Worm (Caenorhabditis elegans): ENCODE results near the gene T09A5.4.

Gene T09A5.4

ce11 chrII:7812332-7812731 lies 33.7 kb upstream of the T09A5.4 start:
- TF ChIP-seq ztf-29 (GFP tag; IDR thresholded peaks at IDR 0.05) = 0 out of 2 replicates have a peak, but pooled peaks have one; percentile 26
- 0 out of 2 replicates have a peak, but pooled peaks have one; percentile 43 for TF ChIP-seq klf-2 (GFP tag; conservative IDR thresholded peaks at IDR 0.05)
- TF ChIP-seq cog-1 (tag; optimal IDR thresholded peaks at IDR 0.05) = peak; percentile 36
- TF ChIP-seq flt-1 (GFP tag; IDR thresholded peaks at IDR 0.05) = peak; percentile 61; the same call in 1 of the 2 replicates
- no peak for TF ChIP-seq ref-1 (GFP tag; conservative IDR thresholded peaks at IDR 0.05)
- TF ChIP-seq med-1 (GFP tag; optimal IDR thresholded peaks at IDR 0.05; ENCODE audit: insufficient read depth) = no peak

ce11 chrII:7813237-7813636 lies 32.7 kb upstream of the T09A5.4 start:
- 0 out of 2 replicates have a peak, but pooled peaks have one; percentile 25 for TF ChIP-seq T22C8.4 (GFP tag; IDR thresholded peaks at IDR 0.05)
- no peak for TF ChIP-seq ztf-23 (GFP tag; IDR thresholded peaks at IDR 0.05)
- TF ChIP-seq flt-1 (GFP tag; IDR thresholded peaks at IDR 0.05) = no peak

ce11 chrII:7813645-7814044 lies 32.3 kb upstream of the T09A5.4 start:
- no peak for TF ChIP-seq med-1 (GFP tag; optimal IDR thresholded peaks at IDR 0.05; ENCODE audit: insufficient read depth)

DNA sequence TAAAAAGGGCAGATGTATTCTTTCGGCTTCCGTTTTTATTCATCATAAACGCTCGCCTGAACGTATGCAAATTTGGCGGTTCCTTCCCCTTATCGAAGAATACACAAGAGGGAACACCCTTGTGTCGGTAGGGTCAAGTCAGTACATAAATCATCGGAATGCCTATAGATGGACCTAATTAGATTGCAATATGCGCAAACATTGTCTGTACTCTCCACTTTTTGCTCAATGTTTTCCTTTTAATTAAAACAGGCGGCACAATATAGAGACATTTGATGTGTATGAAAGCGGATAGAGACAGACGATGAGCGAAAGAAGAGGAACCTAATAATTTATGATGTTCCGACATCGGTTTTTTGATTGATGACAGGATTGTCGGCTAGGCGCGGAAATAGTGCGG lies 31.8 kb upstream of the T09A5.4 start:
- TF ChIP-seq tab-1 (GFP tag; IDR thresholded peaks at IDR 0.05) (0 out of 2 replicates have a peak, but pooled peaks have one; percentile 32), ref-1 (GFP tag; conservative IDR thresholded peaks at IDR 0.05) (no peak), cog-1 (tag; optimal IDR thresholded peaks at IDR 0.05) (peak; percentile 57)

DNA sequence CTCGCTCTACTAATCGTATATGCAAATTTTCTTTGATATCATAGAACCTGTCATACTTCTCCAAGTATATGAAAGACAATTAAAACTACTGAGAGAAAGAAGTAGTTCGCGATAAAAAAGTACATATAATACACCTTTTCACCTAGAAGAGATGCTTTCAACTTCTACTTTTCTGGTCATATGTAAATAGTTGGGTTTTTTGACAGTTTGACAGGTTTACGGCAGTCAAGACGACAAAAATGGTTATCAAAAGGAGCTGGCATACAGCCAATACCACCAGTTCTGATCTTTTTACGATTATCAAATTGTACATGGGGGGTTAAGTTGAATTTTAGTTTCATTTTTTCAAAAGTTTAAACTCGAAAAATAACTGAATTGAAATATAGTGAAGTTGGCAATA lies 31.1 kb upstream of the T09A5.4 start:
- TF ChIP-seq ztf-23 (GFP tag; IDR thresholded peaks at IDR 0.05) (no peak), flt-1 (GFP tag; IDR thresholded peaks at IDR 0.05) (no peak), cog-1 (tag; optimal IDR thresholded peaks at IDR 0.05) (no peak), ref-1 (GFP tag; conservative IDR thresholded peaks at IDR 0.05) (no peak), tab-1 (GFP tag; IDR thresholded peaks at IDR 0.05) (no peak), T22C8.4 (GFP tag; IDR thresholded peaks at IDR 0.05) (no peak), ztf-29 (GFP tag; IDR thresholded peaks at IDR 0.05) (no peak), med-1 (GFP tag; optimal IDR thresholded peaks at IDR 0.05; ENCODE audit: insufficient read depth) (no peak), klf-2 (GFP tag; conservative IDR thresholded peaks at IDR 0.05) (no peak)

DNA sequence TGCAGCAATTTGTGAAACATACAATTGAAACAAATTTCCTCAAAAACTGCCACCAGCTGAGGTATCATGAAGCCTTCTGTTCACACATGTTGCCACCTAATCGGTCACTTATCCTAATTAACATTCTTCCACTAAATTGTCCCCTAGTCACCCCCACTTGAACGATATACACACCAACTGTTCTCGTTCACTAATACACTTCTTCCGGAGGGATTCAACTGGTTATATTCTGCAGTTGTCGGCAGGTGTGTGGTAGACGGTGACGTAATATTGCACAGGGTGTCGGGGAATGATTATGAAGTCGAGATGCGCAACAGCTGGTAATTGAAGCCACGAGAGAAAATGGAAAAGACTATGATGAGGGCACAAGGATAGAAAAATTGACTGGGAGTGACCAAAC lies 30.6 kb upstream of the T09A5.4 start:
- no peak for TF ChIP-seq T22C8.4 (GFP tag; IDR thresholded peaks at IDR 0.05)
- no peak for TF ChIP-seq med-1 (GFP tag; optimal IDR thresholded peaks at IDR 0.05; ENCODE audit: insufficient read depth)
- no peak for TF ChIP-seq flt-1 (GFP tag; IDR thresholded peaks at IDR 0.05)
- TF ChIP-seq ztf-23 (GFP tag; IDR thresholded peaks at IDR 0.05) = no peak
- TF ChIP-seq ref-1 (GFP tag; conservative IDR thresholded peaks at IDR 0.05) = no peak
- TF ChIP-seq cog-1 (tag; optimal IDR thresholded peaks at IDR 0.05) = no peak
- no peak for TF ChIP-seq tab-1 (GFP tag; IDR thresholded peaks at IDR 0.05)
- TF ChIP-seq klf-2 (GFP tag; conservative IDR thresholded peaks at IDR 0.05) = no peak

ce11 chrII:7816163-7816776 lies 29.7 kb upstream of the T09A5.4 start, which contains the start of gene cki-2:
Gene cki-2 (plus strand): TSS chrII:7816499.
- TF ChIP-seq T22C8.4 (GFP tag; IDR thresholded peaks at IDR 0.05) (peak; percentile 37; the same call in 1 of the 2 replicates), ref-1 (GFP tag; conservative IDR thresholded peaks at IDR 0.05) (no peak)

DNA sequence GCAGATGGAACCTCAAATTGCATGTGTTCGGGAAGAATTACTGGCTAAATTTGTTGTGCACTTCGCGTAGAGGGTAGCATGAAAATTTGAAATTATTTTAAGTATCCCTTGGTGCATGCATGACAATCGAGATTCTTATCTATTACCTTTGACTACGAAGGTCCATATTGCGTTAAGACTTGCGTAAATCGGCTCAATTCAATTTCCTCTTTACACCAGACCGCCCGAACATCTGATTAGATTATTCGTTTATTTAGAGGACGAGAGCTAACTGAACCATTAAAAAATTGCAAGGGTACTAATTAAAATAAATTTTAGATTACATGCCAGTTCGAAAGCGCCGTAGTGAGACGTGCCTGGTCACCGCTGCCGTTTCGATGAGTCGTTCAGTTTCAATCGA lies 28.4 kb upstream of the T09A5.4 start:
- TF ChIP-seq ztf-23 (GFP tag; IDR thresholded peaks at IDR 0.05) (no peak), tab-1 (GFP tag; IDR thresholded peaks at IDR 0.05) (no peak), T22C8.4 (GFP tag; IDR thresholded peaks at IDR 0.05) (no peak), ref-1 (GFP tag; conservative IDR thresholded peaks at IDR 0.05) (no peak), cog-1 (tag; optimal IDR thresholded peaks at IDR 0.05) (no peak), klf-2 (GFP tag; conservative IDR thresholded peaks at IDR 0.05) (no peak), med-1 (GFP tag; optimal IDR thresholded peaks at IDR 0.05; ENCODE audit: insufficient read depth) (no peak), flt-1 (GFP tag; IDR thresholded peaks at IDR 0.05) (no peak), ztf-29 (GFP tag; IDR thresholded peaks at IDR 0.05) (no peak)

DNA sequence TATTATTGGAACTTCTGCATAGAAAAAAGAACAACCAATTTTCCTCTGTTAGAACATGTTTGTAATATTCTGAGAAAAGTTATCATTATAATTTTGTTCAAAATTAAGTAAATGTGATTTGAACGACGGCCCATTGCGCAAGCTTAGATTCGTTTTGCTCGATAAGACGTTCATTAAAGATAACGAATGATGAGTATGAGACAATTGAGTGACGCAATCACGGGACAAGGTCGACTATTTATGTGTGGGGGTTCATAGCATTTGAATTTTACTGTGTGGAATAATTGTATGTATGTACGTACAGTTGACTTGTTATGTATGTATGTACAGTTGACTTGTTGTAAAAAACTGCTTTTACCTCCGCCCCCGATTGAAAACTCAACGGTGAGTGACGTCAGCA lies 26.6 kb upstream of the T09A5.4 start:
- TF ChIP-seq med-1 (GFP tag; optimal IDR thresholded peaks at IDR 0.05; ENCODE audit: insufficient read depth) (no peak), T22C8.4 (GFP tag; IDR thresholded peaks at IDR 0.05) (no peak), tab-1 (GFP tag; IDR thresholded peaks at IDR 0.05) (no peak), ref-1 (GFP tag; conservative IDR thresholded peaks at IDR 0.05) (no peak), cog-1 (tag; optimal IDR thresholded peaks at IDR 0.05) (no peak), ztf-29 (GFP tag; IDR thresholded peaks at IDR 0.05) (no peak), klf-2 (GFP tag; conservative IDR thresholded peaks at IDR 0.05) (no peak), flt-1 (GFP tag; IDR thresholded peaks at IDR 0.05) (no peak), ztf-23 (GFP tag; IDR thresholded peaks at IDR 0.05) (no peak)

ce11 chrII:7822454-7822853 lies 23.5 kb upstream of the T09A5.4 start, which contains the start of gene irld-47:
Gene irld-47 (minus strand): TSS chrII:7822554.
- no peak for TF ChIP-seq med-1 (GFP tag; optimal IDR thresholded peaks at IDR 0.05; ENCODE audit: insufficient read depth)
- TF ChIP-seq klf-2 (GFP tag; conservative IDR thresholded peaks at IDR 0.05) = no peak
- TF ChIP-seq tab-1 (GFP tag; IDR thresholded peaks at IDR 0.05) = no peak
- TF ChIP-seq ztf-29 (GFP tag; IDR thresholded peaks at IDR 0.05) = no peak
- TF ChIP-seq ref-1 (GFP tag; conservative IDR thresholded peaks at IDR 0.05) = no peak
- TF ChIP-seq flt-1 (GFP tag; IDR thresholded peaks at IDR 0.05) = no peak
- TF ChIP-seq T22C8.4 (GFP tag; IDR thresholded peaks at IDR 0.05) = no peak
- TF ChIP-seq cog-1 (tag; optimal IDR thresholded peaks at IDR 0.05) = no peak
- no peak for TF ChIP-seq ztf-23 (GFP tag; IDR thresholded peaks at IDR 0.05)

- no peak for TF ChIP-seq cog-1 (tag; optimal IDR thresholded peaks at IDR 0.05)
- TF ChIP-seq ztf-29 (GFP tag; IDR thresholded peaks at IDR 0.05) = no peak
- TF ChIP-seq ztf-23 (GFP tag; IDR thresholded peaks at IDR 0.05) = no peak
Measured at ce11 chrII:7825107-7825506, 20.9 kb upstream of the T09A5.4 start, which contains the start of gene srw-62. Gene srw-62 (plus strand): TSS chrII:7825407.
